Worm (Caenorhabditis elegans) whole organism, late embryonic: Measurements from ENCODE around the gene eas-1.

ENCODE experiments used
- F13H6.1 ChIP-seq: sonication (generic microtip); optimal IDR thresholded peaks from 2 replicates; lab custom pipeline; 2016; ENCODE audit warnings: missing genetic modification characterization, missing compliant biosample characterization
- ama-1 ChIP-seq: fragments of 150-350 bp; optimal IDR thresholded peaks from 2 replicates; lab custom pipeline; 2014
- elt-2 ChIP-seq: sonication (generic microtip); optimal IDR thresholded peaks from 2 replicates; lab custom pipeline; 2016; ENCODE audit warnings: missing genetic modification reagents, missing genetic modification characterization, missing compliant biosample characterization
- npax-4 ChIP-seq: sonication (generic microtip); optimal IDR thresholded peaks from 2 replicates; lab custom pipeline; 2016; ENCODE audit warnings: missing genetic modification characterization, missing compliant biosample characterization

DNA sequence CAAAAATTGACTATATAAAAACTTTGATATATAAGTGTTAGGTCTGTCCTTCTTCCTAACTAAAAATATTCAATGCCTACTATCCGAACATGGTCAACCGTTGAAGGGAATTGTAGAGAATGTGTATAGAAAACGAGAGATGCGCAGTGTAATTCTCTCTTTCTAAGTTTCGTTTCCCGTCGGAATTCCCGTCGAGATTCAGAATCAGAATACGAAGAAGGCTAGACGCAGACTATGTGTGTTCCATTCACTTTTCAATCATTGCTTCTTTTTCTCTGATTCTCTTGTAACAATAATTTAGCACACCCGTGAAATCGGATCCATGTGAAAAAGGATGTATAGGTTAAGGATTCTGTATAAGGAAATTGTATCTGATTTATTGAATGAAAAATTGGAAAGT is 5.7 kb upstream of the eas-1 start:
- no peak for TF ChIP-seq ama-1 (lab: Kevin White, UChicago)
- TF ChIP-seq F13H6.1: no peak
- no peak for TF ChIP-seq npax-4 (tag; lab: Kevin White, UChicago)
- no peak for TF ChIP-seq elt-2 (tag; lab: Kevin White, UChicago)
